Worm (Caenorhabditis elegans) whole organism, young adult: ENCODE results near the gene egg-3.
A peak's percentile ranks its signal among the peaks of the same experiment; 100 is the strongest.

Source experiments
- B0261.1 ChIP-seq: sonication (generic microtip); optimal IDR thresholded peaks from 2 replicates; lab custom pipeline; 2016; ENCODE audit warnings: mild to moderate bottlenecking, missing genetic modification characterization, moderate library complexity, missing compliant biosample characterization
- C17E4.6 ChIP-seq: fragments of 200-800 bp; sonication (Bioruptor generic); IDR thresholded peaks from 2 replicates; pipeline ENCODE4 v1.3.6; 2022; ENCODE audit warnings: missing genetic modification reagents, missing genetic modification characterization, missing compliant biosample characterization
- F37B4.10 ChIP-seq: fragments of 200-800 bp; sonication (Bioruptor generic); IDR thresholded peaks from 2 replicates; pipeline ENCODE4 v1.3.6; 2022; ENCODE audit warnings: missing genetic modification characterization, missing compliant biosample characterization
- F39B2.1 ChIP-seq: fragments of 200-800 bp; sonication (Bioruptor generic); IDR thresholded peaks from 2 replicates; pipeline ENCODE4 v1.3.6; 2022; ENCODE audit warnings: missing genetic modification reagents, missing genetic modification characterization, missing compliant biosample characterization
- F52B5.7 ChIP-seq: sonication (generic microtip); optimal IDR thresholded peaks from 2 replicates; lab custom pipeline; 2016; ENCODE audit warnings: mild to moderate bottlenecking, missing genetic modification characterization, missing compliant biosample characterization
- F57A8.1 ChIP-seq: fragments of 200-800 bp; sonication (Bioruptor generic); optimal IDR thresholded peaks from 2 replicates; lab custom pipeline; 2018; ENCODE audit warnings: mild to moderate bottlenecking, missing genetic modification characterization, moderate library complexity, missing compliant biosample characterization
- F57C9.4 ChIP-seq: sonication (generic microtip); optimal IDR thresholded peaks from 2 replicates; lab custom pipeline; 2017; ENCODE audit warnings: mild to moderate bottlenecking, missing genetic modification characterization, missing compliant biosample characterization
- K12H6.12 ChIP-seq: fragments of 200-800 bp; sonication (Bioruptor generic); optimal IDR thresholded peaks from 2 replicates; lab custom pipeline; 2018; ENCODE audit warnings: mild to moderate bottlenecking, missing genetic modification characterization, missing compliant biosample characterization
- T07F8.4 ChIP-seq: sonication (generic microtip); optimal IDR thresholded peaks from 2 replicates; lab custom pipeline; 2016; ENCODE audit warnings: mild to moderate bottlenecking, missing genetic modification characterization, moderate library complexity, missing compliant biosample characterization
- T26A5.8 ChIP-seq: sonication (generic microtip); optimal IDR thresholded peaks from 2 replicates; lab custom pipeline; 2016; ENCODE audit warnings: missing genetic modification characterization, missing compliant biosample characterization
- Y56A3A.18 ChIP-seq: fragments of 200-800 bp; sonication (Bioruptor generic); IDR thresholded peaks from 2 replicates; pipeline ENCODE4 v1.3.6; 2022; ENCODE audit warnings: missing genetic modification reagents, missing genetic modification characterization, missing compliant biosample characterization
- Y67H2A.10 ChIP-seq: fragments of 200-800 bp; sonication (Bioruptor generic); conservative IDR thresholded peaks from 2 replicates; pipeline ENCODE4 v1.3.6; 2022; ENCODE audit warnings: missing genetic modification reagents, missing genetic modification characterization, missing compliant biosample characterization
- Y95B8A.8 ChIP-seq: fragments of 200-800 bp; sonication (Bioruptor generic); IDR thresholded peaks from 2 replicates; pipeline ENCODE4 v1.3.6; 2022; ENCODE audit warnings: missing genetic modification reagents, missing genetic modification characterization, missing compliant biosample characterization
- atf-7 ChIP-seq: sonication (generic microtip); optimal IDR thresholded peaks from 2 replicates; lab custom pipeline; 2017; ENCODE audit warnings: mild to moderate bottlenecking, missing genetic modification characterization, missing compliant biosample characterization
- attf-5 ChIP-seq: fragments of 200-800 bp; sonication (Bioruptor generic); optimal IDR thresholded peaks from 2 replicates; lab custom pipeline; 2018; ENCODE audit warnings: mild to moderate bottlenecking, missing genetic modification characterization, missing compliant biosample characterization
- ceh-27 ChIP-seq: fragments of 200-800 bp; sonication (Bioruptor generic); optimal IDR thresholded peaks from 2 replicates; lab custom pipeline; 2018; ENCODE audit warnings: mild to moderate bottlenecking, missing genetic modification characterization, moderate library complexity, missing compliant biosample characterization
- ceh-40 ChIP-seq: fragments of 200-800 bp; sonication (Bioruptor generic); IDR thresholded peaks from 2 replicates; pipeline ENCODE4 v1.3.6; 2022; ENCODE audit warnings: missing genetic modification characterization, missing compliant biosample characterization
- efl-1 ChIP-seq: fragments of 150-350 bp; optimal IDR thresholded peaks from 2 replicates; lab custom pipeline; 2014; ENCODE audit warnings: missing biosample characterization, missing genetic modification reagents, missing genetic modification characterization
- egrh-3 ChIP-seq: fragments of 200-800 bp; sonication (Bioruptor generic); IDR thresholded peaks from 2 replicates; pipeline ENCODE4 v1.3.6; 2022; ENCODE audit warnings: missing genetic modification reagents, missing genetic modification characterization, missing compliant biosample characterization
- ets-4 ChIP-seq: fragments of 200-800 bp; sonication (Bioruptor generic); optimal IDR thresholded peaks from 2 replicates; lab custom pipeline; 2018; ENCODE audit warnings: mild to moderate bottlenecking, missing genetic modification characterization, missing compliant biosample characterization
- gei-17 ChIP-seq: fragments of 200-800 bp; sonication (Bioruptor generic); optimal IDR thresholded peaks from 2 replicates; lab custom pipeline; 2018; ENCODE audit warnings: mild to moderate bottlenecking, missing genetic modification characterization, missing compliant biosample characterization
- hlh-12 ChIP-seq: sonication (generic microtip); optimal IDR thresholded peaks from 2 replicates; lab custom pipeline; 2016; ENCODE audit warnings: missing genetic modification characterization, missing compliant biosample characterization
- hlh-26 ChIP-seq: fragments of 200-800 bp; sonication (Bioruptor generic); conservative IDR thresholded peaks from 2 replicates; pipeline ENCODE4 v1.3.6; 2022; ENCODE audit warnings: missing genetic modification reagents, missing genetic modification characterization, missing compliant biosample characterization
- hmg-20 ChIP-seq: fragments of 200-800 bp; sonication (Bioruptor generic); IDR thresholded peaks from 2 replicates; pipeline ENCODE4 v1.3.6; 2022; ENCODE audit warnings: missing genetic modification reagents, missing genetic modification characterization, missing compliant biosample characterization
- hrde-1 ChIP-seq: sonication (generic microtip); optimal IDR thresholded peaks from 2 replicates; lab custom pipeline; 2016; ENCODE audit warnings: missing genetic modification characterization, mild to moderate bottlenecking, missing compliant biosample characterization, moderate library complexity, missing genotype, missing genetic modification reagents, borderline replicate concordance
- lag-1 ChIP-seq: fragments of 200-800 bp; sonication (Bioruptor generic); IDR thresholded peaks from 2 replicates; pipeline ENCODE4 v1.3.6; 2022; ENCODE audit warnings: missing genetic modification reagents, missing genetic modification characterization, missing compliant biosample characterization
- let-526 ChIP-seq: fragments of 200-800 bp; sonication (Bioruptor generic); IDR thresholded peaks from 2 replicates; pipeline ENCODE4 v1.3.6; 2022; ENCODE audit warnings: missing genetic modification reagents, missing genetic modification characterization, missing compliant biosample characterization
- lsl-1 ChIP-seq: fragments of 200-800 bp; sonication (Bioruptor generic); optimal IDR thresholded peaks from 2 replicates; lab custom pipeline; 2018; ENCODE audit warnings: mild to moderate bottlenecking, missing genetic modification characterization, moderate library complexity, missing compliant biosample characterization
- lsy-27 ChIP-seq: sonication (generic microtip); optimal IDR thresholded peaks from 2 replicates; lab custom pipeline; 2017; ENCODE audit warnings: missing genetic modification characterization, mild to moderate bottlenecking, missing compliant biosample characterization, antibody characterized with exemption, missing genotype, borderline replicate concordance; ENCODE audit not compliant: insufficient read depth
- madf-10 ChIP-seq: sonication (generic microtip); optimal IDR thresholded peaks from 2 replicates; lab custom pipeline; 2016; ENCODE audit warnings: mild to moderate bottlenecking, missing genetic modification characterization, missing compliant biosample characterization
- madf-3 ChIP-seq: fragments of 200-800 bp; sonication (Bioruptor generic); IDR thresholded peaks from 2 replicates; pipeline ENCODE4 v1.3.6; 2022; ENCODE audit warnings: missing genetic modification reagents, missing genetic modification characterization, missing compliant biosample characterization
- mxl-1 ChIP-seq: sonication (generic microtip); optimal IDR thresholded peaks from 2 replicates; lab custom pipeline; 2016; ENCODE audit warnings: missing genetic modification characterization, missing compliant biosample characterization
- nfya-1 ChIP-seq: sonication (generic microtip); optimal IDR thresholded peaks from 2 replicates; lab custom pipeline; 2017; ENCODE audit warnings: antibody characterized with exemption, missing compliant biosample characterization, missing genetic modification characterization, borderline replicate concordance; ENCODE audit not compliant: insufficient read depth
- nfya-2 ChIP-seq: fragments of 200-800 bp; sonication (Bioruptor generic); IDR thresholded peaks from 2 replicates; pipeline ENCODE4 v1.3.6; 2022; ENCODE audit warnings: missing genetic modification reagents, missing genetic modification characterization, missing compliant biosample characterization
- nhr-90 ChIP-seq: sonication (generic microtip); optimal IDR thresholded peaks from 2 replicates; lab custom pipeline; 2016; ENCODE audit warnings: missing genotype, mild to moderate bottlenecking, missing genetic modification characterization, missing compliant biosample characterization
- pha-4 ChIP-seq: fragments of 150-350 bp; sonication (generic microtip); optimal IDR thresholded peaks from 2 replicates; lab custom pipeline; 2014; ENCODE audit warnings: missing biosample characterization, missing genetic modification reagents, missing genetic modification characterization
- rec-8 ChIP-seq, 2 experiments: sonication (generic microtip); optimal IDR thresholded peaks; 2 replicates each; lab custom pipeline; 2016; ENCODE audit warnings: mild to moderate bottlenecking in 2 of 2, missing genetic modification characterization in 2 of 2, missing genetic modification reagents in 2 of 2, missing genotype in 2 of 2, missing biosample characterization in 1 of 2, missing compliant biosample characterization in 1 of 2, moderate library complexity in 1 of 2
- sea-2 ChIP-seq: fragments of 200-800 bp; sonication (Bioruptor generic); IDR thresholded peaks from 2 replicates; pipeline ENCODE4 v1.3.6; 2022; ENCODE audit warnings: missing genetic modification characterization, missing compliant biosample characterization
- snpc-3.4 ChIP-seq: sonication (generic microtip); optimal IDR thresholded peaks from 2 replicates; lab custom pipeline; 2017; ENCODE audit warnings: missing genetic modification characterization, mild to moderate bottlenecking, missing compliant biosample characterization, antibody characterized with exemption, moderate library complexity, missing genotype, missing genetic modification reagents
- somi-1 ChIP-seq: fragments of 200-800 bp; sonication (Bioruptor generic); optimal IDR thresholded peaks from 2 replicates; lab custom pipeline; 2018; ENCODE audit warnings: mild to moderate bottlenecking, missing genetic modification characterization, missing compliant biosample characterization
- tbx-9 ChIP-seq: sonication (generic microtip); optimal IDR thresholded peaks from 2 replicates; lab custom pipeline; 2016; ENCODE audit warnings: borderline replicate concordance, missing genetic modification characterization, inconsistent platforms, missing compliant biosample characterization
- unc-62 ChIP-seq: fragments of 150-350 bp; optimal IDR thresholded peaks from 2 replicates; lab custom pipeline; 2014; ENCODE audit warnings: missing biosample characterization, missing genetic modification reagents, missing genetic modification characterization
- zfh-2 ChIP-seq: fragments of 200-800 bp; sonication (Bioruptor generic); conservative IDR thresholded peaks from 2 replicates; pipeline ENCODE4 v1.3.6; 2022; ENCODE audit warnings: missing genetic modification reagents, missing genetic modification characterization, missing compliant biosample characterization
- zim-3 ChIP-seq: sonication (generic microtip); optimal IDR thresholded peaks from 2 replicates; lab custom pipeline; 2017; ENCODE audit warnings: mild to moderate bottlenecking, missing genetic modification characterization, moderate library complexity, missing compliant biosample characterization
- ztf-26 ChIP-seq: sonication (generic microtip); optimal IDR thresholded peaks from 2 replicates; lab custom pipeline; 2017; ENCODE audit warnings: missing genetic modification characterization, missing compliant biosample characterization
- ztf-3 ChIP-seq: fragments of 200-800 bp; sonication (Bioruptor generic); optimal IDR thresholded peaks from 2 replicates; lab custom pipeline; 2018; ENCODE audit warnings: mild to moderate bottlenecking, missing genetic modification characterization, missing compliant biosample characterization
- ztf-6 ChIP-seq: fragments of 200-800 bp; sonication (Bioruptor generic); IDR thresholded peaks from 2 replicates; pipeline ENCODE4 v1.3.6; 2022; ENCODE audit warnings: missing genetic modification reagents, missing genetic modification characterization, missing compliant biosample characterization

Gene egg-3

DNA sequence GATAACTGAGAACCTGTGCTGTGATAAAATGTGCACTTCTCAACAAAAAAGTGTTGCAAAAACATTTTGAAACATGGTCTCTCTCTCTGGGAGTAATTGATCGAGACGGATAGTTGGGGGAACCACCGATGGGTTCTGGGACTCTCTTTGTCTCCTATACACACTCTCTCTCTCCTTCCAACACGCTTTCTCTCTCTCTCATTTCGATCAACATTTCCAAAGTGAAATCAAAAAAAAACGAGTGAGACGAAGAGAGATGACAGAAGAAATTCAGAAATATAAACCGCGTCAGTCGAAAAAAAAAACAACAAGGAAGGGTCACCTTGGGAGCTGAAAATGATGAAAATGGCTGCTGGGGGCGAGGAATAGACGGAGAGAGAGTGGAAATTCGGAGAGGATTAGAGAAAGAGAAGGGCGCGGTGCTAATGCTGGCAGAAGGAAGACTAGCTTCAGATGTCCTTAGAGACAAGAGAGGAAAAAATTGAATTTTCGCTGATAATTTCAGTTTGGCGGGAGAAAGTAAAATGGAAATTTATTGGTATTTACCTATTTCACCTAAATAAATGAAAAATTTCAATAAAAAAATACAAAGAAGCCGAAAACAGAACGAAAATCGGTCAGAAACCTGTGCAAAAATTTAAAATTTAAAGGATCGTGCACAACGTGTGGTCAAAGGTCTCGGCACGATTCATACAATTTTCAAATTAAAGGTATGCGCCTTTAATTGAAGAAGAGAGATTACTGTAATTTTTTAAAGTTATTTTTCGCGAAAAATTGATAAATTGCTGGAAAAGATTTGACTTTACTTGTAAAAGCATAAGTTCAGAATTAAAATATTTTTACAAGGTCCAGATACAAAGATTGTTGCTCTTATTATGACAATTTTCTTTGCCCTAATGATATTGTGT lies 21.2 kb downstream of the egg-3 start:
- no peak for TF ChIP-seq let-526
- no peak for TF ChIP-seq ets-4 (GFP tag; lab: Kevin White, UChicago)
- no peak for TF ChIP-seq hmg-20 (GFP tag; lab: Robert Waterston, UW)
- no peak for TF ChIP-seq F39B2.1
- no peak for TF ChIP-seq F37B4.10 (GFP tag; lab: Robert Waterston, UW)
- TF ChIP-seq Y67H2A.10 (GFP tag; lab: Robert Waterston, UW): no peak
- no peak for TF ChIP-seq ceh-27
- TF ChIP-seq unc-62 (GFP tag; lab: Kevin White, UChicago): no peak
- no peak for TF ChIP-seq ztf-6 (GFP tag; lab: Robert Waterston, UW)
- TF ChIP-seq hrde-1: no peak
- TF ChIP-seq F57C9.4 (tag; lab: Kevin White, UChicago): no peak
- TF ChIP-seq nhr-90: no peak
- TF ChIP-seq Y56A3A.18 (GFP tag; lab: Robert Waterston, UW): no peak
- TF ChIP-seq zfh-2: peak; percentile 39; the same call in 1 of the 2 replicates
- TF ChIP-seq C17E4.6 (GFP tag; lab: Robert Waterston, UW): no peak
- peak; percentile 54 for TF ChIP-seq snpc-3.4 (tag; lab: Kevin White, UChicago)
- TF ChIP-seq mxl-1: no peak
- no peak for TF ChIP-seq gei-17 (GFP tag; lab: Kevin White, UChicago)
- TF ChIP-seq lsl-1: peak; percentile 87
- TF ChIP-seq pha-4: no peak
- TF ChIP-seq lsy-27 (tag; lab: Kevin White, UChicago): no peak
- no peak for TF ChIP-seq zim-3 (tag; lab: Kevin White, UChicago)
- no peak for TF ChIP-seq T26A5.8 (tag; lab: Kevin White, UChicago)
- TF ChIP-seq madf-10 (tag; lab: Kevin White, UChicago): no peak
- no peak for TF ChIP-seq hlh-12 (tag; lab: Kevin White, UChicago)
- TF ChIP-seq efl-1 (GFP tag; lab: Kevin White, UChicago): peak; percentile 46
- no peak for TF ChIP-seq F52B5.7 (tag; lab: Kevin White, UChicago)
- TF ChIP-seq ztf-3 (GFP tag; lab: Kevin White, UChicago): no peak
- no peak for TF ChIP-seq ceh-40 (GFP tag; lab: Robert Waterston, UW)
- no peak for TF ChIP-seq F57A8.1 (GFP tag; lab: Kevin White, UChicago)
- TF ChIP-seq attf-5 (GFP tag; lab: Kevin White, UChicago): no peak
- no peak for TF ChIP-seq nfya-1 (tag; lab: Kevin White, UChicago)
- no peak for TF ChIP-seq rec-8 (tag; optimal IDR thresholded peaks at IDR 0.05; lab: Kevin White, UChicago)
- no peak for TF ChIP-seq hlh-26 (GFP tag; lab: Robert Waterston, UW)
- TF ChIP-seq sea-2 (GFP tag; lab: Robert Waterston, UW): no peak
- no peak for TF ChIP-seq B0261.1 (tag; lab: Kevin White, UChicago)
- TF ChIP-seq egrh-3 (GFP tag; lab: Robert Waterston, UW): no peak
- TF ChIP-seq Y95B8A.8 (GFP tag; lab: Robert Waterston, UW): peak; percentile 35; the same call in 1 of the 2 replicates
- TF ChIP-seq somi-1 (GFP tag; lab: Kevin White, UChicago): no peak
- TF ChIP-seq T07F8.4 (tag; lab: Kevin White, UChicago): no peak
- no peak for TF ChIP-seq tbx-9
- TF ChIP-seq madf-3 (GFP tag; lab: Robert Waterston, UW): no peak
- TF ChIP-seq lag-1 (GFP tag; lab: Robert Waterston, UW): no peak
- TF ChIP-seq K12H6.12: no peak
- TF ChIP-seq atf-7 (tag; lab: Kevin White, UChicago): no peak
- no peak for TF ChIP-seq nfya-2 (GFP tag; lab: Robert Waterston, UW)
- no peak for TF ChIP-seq ztf-26 (tag; lab: Kevin White, UChicago)
